Worm (Caenorhabditis elegans) whole organism, L4/young adult: ENCODE measurements around the gene mltn-6.

ENCODE experiments used
- W03F9.2 ChIP-seq: fragments of 150-350 bp; optimal IDR thresholded peaks from 2 replicates; lab custom pipeline; 2014; ENCODE audit warnings: missing biosample characterization, missing genetic modification characterization
- dao-5 ChIP-seq: sonication (generic microtip); optimal IDR thresholded peaks from 2 replicates; lab custom pipeline; 2016; ENCODE audit warnings: missing genotype, missing genetic modification characterization, moderate library complexity, missing compliant biosample characterization
- him-1 ChIP-seq: sonication (generic microtip); optimal IDR thresholded peaks from 2 replicates; lab custom pipeline; 2016; ENCODE audit warnings: missing genotype, missing genetic modification reagents, missing genetic modification characterization, missing compliant biosample characterization

The mltn-6 gene

ce11 chrV:356959-357702 lies 7.6 kb upstream of the mltn-6 start:
- TF ChIP-seq him-1 (tag; lab: Kevin White, UChicago) (no peak), dao-5 (tag; lab: Kevin White, UChicago) (no peak), W03F9.2 (tag; lab: Kevin White, UChicago) (no peak)

- TF ChIP-seq W03F9.2 (tag; lab: Kevin White, UChicago): no peak
- no peak for TF ChIP-seq dao-5 (tag; lab: Kevin White, UChicago)
- TF ChIP-seq him-1 (tag; lab: Kevin White, UChicago): no peak
Measured at ce11 chrV:358473-358872, 6.3 kb upstream of the mltn-6 start.

ce11 chrV:359466-359865 lies 5.3 kb upstream of the mltn-6 start, which contains the start of gene T22H9.1:
Gene T22H9.1 (plus strand): TSS chrV:359766.
- no peak for TF ChIP-seq dao-5 (tag; lab: Kevin White, UChicago)
- TF ChIP-seq him-1 (tag; lab: Kevin White, UChicago): no peak
- no peak for TF ChIP-seq W03F9.2 (tag; lab: Kevin White, UChicago)

- TF ChIP-seq dao-5 (tag; lab: Kevin White, UChicago): no peak
- TF ChIP-seq him-1 (tag; lab: Kevin White, UChicago): no peak
Measured at ce11 chrV:360068-360467, 4.7 kb upstream of the mltn-6 start.

- TF ChIP-seq W03F9.2 (tag; lab: Kevin White, UChicago) (no peak), him-1 (tag; lab: Kevin White, UChicago) (no peak), dao-5 (tag; lab: Kevin White, UChicago) (no peak)
Measured at ce11 chrV:361291-361690, 3.5 kb upstream of the mltn-6 start.

- TF ChIP-seq him-1 (tag; lab: Kevin White, UChicago) (no peak), dao-5 (tag; lab: Kevin White, UChicago) (no peak), W03F9.2 (tag; lab: Kevin White, UChicago) (no peak)
Measured at ce11 chrV:370033-370432, 5.3 kb downstream of the mltn-6 start, which contains the start of gene mltn-7. Gene mltn-7 (plus strand): TSS chrV:370333.

- no peak for TF ChIP-seq dao-5 (tag; lab: Kevin White, UChicago)
- no peak for TF ChIP-seq him-1 (tag; lab: Kevin White, UChicago)
- no peak for TF ChIP-seq W03F9.2 (tag; lab: Kevin White, UChicago)
Measured at ce11 chrV:373192-373591, 8.4 kb downstream of the mltn-6 start.

ce11 chrV:376790-377189 lies 12.0 kb downstream of the mltn-6 start:
- no peak for TF ChIP-seq dao-5 (tag; lab: Kevin White, UChicago)

- TF ChIP-seq him-1 (tag; lab: Kevin White, UChicago): no peak
- no peak for TF ChIP-seq dao-5 (tag; lab: Kevin White, UChicago)
- TF ChIP-seq W03F9.2 (tag; lab: Kevin White, UChicago): no peak
Measured at ce11 chrV:378231-378630, 13.5 kb downstream of the mltn-6 start.

- TF ChIP-seq him-1 (tag; lab: Kevin White, UChicago) (no peak), W03F9.2 (tag; lab: Kevin White, UChicago) (no peak), dao-5 (tag; lab: Kevin White, UChicago) (no peak)
Measured at ce11 chrV:380186-380585, 15.4 kb downstream of the mltn-6 start, which contains the start of gene mltn-8. Gene mltn-8 (minus strand): TSS chrV:380286.

ce11 chrV:381227-381950 lies 16.6 kb downstream of the mltn-6 start, which contains the start of gene ZK6.8:
Gene ZK6.8 (plus strand): TSS chrV:381908.
- TF ChIP-seq him-1 (tag; lab: Kevin White, UChicago): no peak
- TF ChIP-seq dao-5 (tag; lab: Kevin White, UChicago): no peak
- TF ChIP-seq W03F9.2 (tag; lab: Kevin White, UChicago): no peak

ce11 chrV:384511-384910 lies 19.8 kb downstream of the mltn-6 start:
- no peak for TF ChIP-seq him-1 (tag; lab: Kevin White, UChicago)
- TF ChIP-seq dao-5 (tag; lab: Kevin White, UChicago): no peak
- no peak for TF ChIP-seq W03F9.2 (tag; lab: Kevin White, UChicago)

- no peak for TF ChIP-seq dao-5 (tag; lab: Kevin White, UChicago)
- TF ChIP-seq W03F9.2 (tag; lab: Kevin White, UChicago): no peak
- TF ChIP-seq him-1 (tag; lab: Kevin White, UChicago): no peak
Measured at ce11 chrV:385488-385887, 20.7 kb downstream of the mltn-6 start, which contains the start of gene lipl-5. Gene lipl-5 (plus strand): TSS chrV:385746.
